Worm (Caenorhabditis elegans) whole organism, midembryonic: ENCODE results near the gene H29C22.1.

Experiments used
- cog-1 ChIP-seq: sonication (generic microtip); optimal IDR thresholded peaks from 2 replicates; lab custom pipeline; 2016; ENCODE audit warnings: missing genetic modification characterization, missing compliant biosample characterization
- flt-1 ChIP-seq: fragments of 200-800 bp; sonication (Bioruptor generic); IDR thresholded peaks from 2 replicates; pipeline ENCODE4 v1.3.6; 2022; ENCODE audit warnings: missing genetic modification characterization, missing compliant biosample characterization
- med-1 ChIP-seq: sonication (generic microtip); optimal IDR thresholded peaks from 2 replicates; lab custom pipeline; 2017; ENCODE audit warnings: missing genetic modification characterization, mild to moderate bottlenecking, missing compliant biosample characterization, antibody characterized with exemption, missing genetic modification reagents; ENCODE audit not compliant: insufficient read depth
- ztf-23 ChIP-seq: fragments of 200-800 bp; sonication (Bioruptor generic); IDR thresholded peaks from 2 replicates; pipeline ENCODE4 v1.3.6; 2022; ENCODE audit warnings: missing genetic modification reagents, missing genetic modification characterization, missing compliant biosample characterization

- no peak for TF ChIP-seq ztf-23
- no peak for TF ChIP-seq cog-1
- TF ChIP-seq med-1 (GFP tag; lab: Kevin White, UChicago) = no peak
- no peak for TF ChIP-seq flt-1 (GFP tag; lab: Robert Waterston, UW)
Measured at ce11 chrX:9324962-9325361, 13.8 kb upstream of the H29C22.1 start.
